Worm (Caenorhabditis elegans) whole organism, L3 larva: Measurements from ENCODE around the gene M04G7.1.
A peak's percentile ranks its signal among the peaks of the same experiment; 100 is the strongest.

Experiments used
- R02D3.7 ChIP-seq: fragments of 150-350 bp; optimal IDR thresholded peaks from 2 replicates; lab custom pipeline; 2014; ENCODE audit warnings: missing biosample characterization, missing genetic modification characterization
- ceh-16 ChIP-seq: sonication (generic microtip); optimal IDR thresholded peaks from 2 replicates; lab custom pipeline; 2017; ENCODE audit warnings: missing biosample characterization, missing genetic modification characterization
- ceh-28 ChIP-seq: fragments of 150-350 bp; optimal IDR thresholded peaks from 2 replicates; lab custom pipeline; 2014; ENCODE audit warnings: missing biosample characterization, missing genetic modification reagents, missing genetic modification characterization
- ceh-82 ChIP-seq: fragments of 150-350 bp; optimal IDR thresholded peaks from 2 replicates; lab custom pipeline; 2014; ENCODE audit warnings: missing biosample characterization, missing genetic modification characterization
- ceh-9 ChIP-seq: sonication (generic microtip); optimal IDR thresholded peaks from 2 replicates; lab custom pipeline; 2018; ENCODE audit warnings: missing biosample characterization, missing genetic modification characterization
- egl-27 ChIP-seq: sonication (generic microtip); optimal IDR thresholded peaks from 4 replicates; lab custom pipeline; 2017; ENCODE audit warnings: missing biosample characterization, missing genetic modification reagents, missing genetic modification characterization
- egl-5 ChIP-seq: fragments of 150-350 bp; optimal IDR thresholded peaks from 2 replicates; lab custom pipeline; 2017; ENCODE audit warnings: missing biosample characterization, missing genetic modification reagents, missing genetic modification characterization, inconsistent platforms
- elt-2 ChIP-seq: sonication (generic microtip); optimal IDR thresholded peaks from 2 replicates; lab custom pipeline; 2016; ENCODE audit warnings: missing genetic modification reagents, mild to moderate bottlenecking, missing genetic modification characterization, missing compliant biosample characterization
- elt-3 ChIP-seq, 3 experiments: fragments of 150-350 bp in 1 of 3; sonication (generic microtip) in 2 of 3; optimal IDR thresholded peaks; 2 replicates in 2 of 3; 4 replicates in 1 of 3; lab custom pipeline; 2014 to 2017; ENCODE audit warnings: missing biosample characterization in 3 of 3, missing genetic modification characterization in 3 of 3
- eor-1 ChIP-seq, 2 experiments: fragments of 150-350 bp; optimal IDR thresholded peaks; 2 replicates each; lab custom pipeline; 2014 to 2018; ENCODE audit warnings: missing biosample characterization in 2 of 2, missing genetic modification characterization in 2 of 2
- fkh-10 ChIP-seq: sonication (generic microtip); optimal IDR thresholded peaks from 2 replicates; lab custom pipeline; 2017; ENCODE audit warnings: missing biosample characterization, missing genetic modification reagents, missing genetic modification characterization
- fos-1 ChIP-seq: fragments of 150-350 bp; optimal IDR thresholded peaks from 2 replicates; lab custom pipeline; 2014; ENCODE audit warnings: missing biosample characterization, missing genetic modification characterization
- jun-1 ChIP-seq: fragments of 150-350 bp; optimal IDR thresholded peaks from 2 replicates; lab custom pipeline; 2014; ENCODE audit warnings: missing biosample characterization, missing genetic modification reagents, missing genetic modification characterization
- lin-15B ChIP-seq: fragments of 150-350 bp; optimal IDR thresholded peaks from 2 replicates; lab custom pipeline; 2014; ENCODE audit warnings: missing biosample characterization, missing genetic modification characterization
- lin-39 ChIP-seq: fragments of 150-350 bp; optimal IDR thresholded peaks from 2 replicates; lab custom pipeline; 2018; ENCODE audit warnings: missing biosample characterization, missing genetic modification reagents, missing genetic modification characterization
- lsy-12 ChIP-seq: sonication (generic microtip); optimal IDR thresholded peaks from 2 replicates; lab custom pipeline; 2016; ENCODE audit warnings: mild to moderate bottlenecking, missing genetic modification characterization, missing compliant biosample characterization
- nfya-1 ChIP-seq: sonication (generic microtip); optimal IDR thresholded peaks from 2 replicates; lab custom pipeline; 2017; ENCODE audit warnings: missing genetic modification characterization, mild to moderate bottlenecking, missing compliant biosample characterization, antibody characterized with exemption, moderate library complexity; ENCODE audit not compliant: insufficient read depth
- nhr-12 ChIP-seq: fragments of 150-350 bp; optimal IDR thresholded peaks from 2 replicates; lab custom pipeline; 2014; ENCODE audit warnings: missing biosample characterization, missing genetic modification characterization
- nhr-23 ChIP-seq: fragments of 150-350 bp; optimal IDR thresholded peaks from 2 replicates; lab custom pipeline; 2014; ENCODE audit warnings: missing biosample characterization, missing genetic modification reagents, missing genetic modification characterization
- nhr-25 ChIP-seq: sonication (generic microtip); optimal IDR thresholded peaks from 2 replicates; lab custom pipeline; 2017; ENCODE audit warnings: missing biosample characterization, missing genetic modification characterization
- nhr-28 ChIP-seq: fragments of 150-350 bp; optimal IDR thresholded peaks from 2 replicates; lab custom pipeline; 2014; ENCODE audit warnings: missing biosample characterization, missing genetic modification characterization
- nhr-43 ChIP-seq: sonication (generic microtip); optimal IDR thresholded peaks from 2 replicates; lab custom pipeline; 2016; ENCODE audit warnings: mild to moderate bottlenecking, missing genetic modification characterization, missing compliant biosample characterization; ENCODE audit not compliant: poor library complexity, severe bottlenecking
- nhr-67 ChIP-seq: fragments of 150-350 bp; optimal IDR thresholded peaks from 2 replicates; lab custom pipeline; 2014; ENCODE audit warnings: missing biosample characterization, missing genetic modification characterization
- nhr-77 ChIP-seq: fragments of 150-350 bp; optimal IDR thresholded peaks from 2 replicates; lab custom pipeline; 2014; ENCODE audit warnings: missing biosample characterization, missing genetic modification characterization
- pha-4 ChIP-seq: fragments of 150-350 bp; optimal IDR thresholded peaks from 2 replicates; lab custom pipeline; 2014; ENCODE audit warnings: missing biosample characterization, missing genetic modification reagents, missing genetic modification characterization
- pqm-1 ChIP-seq: fragments of 150-350 bp; optimal IDR thresholded peaks from 2 replicates; lab custom pipeline; 2017; ENCODE audit warnings: missing biosample characterization, missing genetic modification characterization, inconsistent platforms
- sea-2 ChIP-seq: fragments of 150-350 bp; sonication (generic microtip); optimal IDR thresholded peaks from 4 replicates; lab custom pipeline; 2014; ENCODE audit warnings: missing biosample characterization, missing genetic modification reagents, missing genetic modification characterization
- skn-1 ChIP-seq: fragments of 150-350 bp; optimal IDR thresholded peaks from 2 replicates; lab custom pipeline; 2014; ENCODE audit warnings: missing biosample characterization, missing genetic modification characterization
- snpc-4 ChIP-seq: fragments of 150-350 bp; optimal IDR thresholded peaks from 2 replicates; lab custom pipeline; 2014; ENCODE audit warnings: missing biosample characterization, missing genetic modification characterization
- tbx-2 ChIP-seq: sonication (generic microtip); optimal IDR thresholded peaks from 2 replicates; lab custom pipeline; 2016; ENCODE audit warnings: mild to moderate bottlenecking, missing genetic modification characterization, missing compliant biosample characterization
- unc-39 ChIP-seq: sonication (generic microtip); optimal IDR thresholded peaks from 4 replicates; lab custom pipeline; 2017; ENCODE audit warnings: missing biosample characterization, missing genetic modification characterization
- unc-62 ChIP-seq: fragments of 150-350 bp; sonication (generic microtip); optimal IDR thresholded peaks from 4 replicates; lab custom pipeline; 2014; ENCODE audit warnings: missing biosample characterization, missing genetic modification reagents, missing genetic modification characterization
- ztf-11 ChIP-seq: fragments of 150-350 bp; optimal IDR thresholded peaks from 2 replicates; lab custom pipeline; 2014; ENCODE audit warnings: missing biosample characterization, missing genetic modification characterization
- ztf-4 ChIP-seq: fragments of 150-350 bp; optimal IDR thresholded peaks from 2 replicates; lab custom pipeline; 2014; ENCODE audit warnings: missing biosample characterization, missing genetic modification characterization

M04G7.1 gene

DNA sequence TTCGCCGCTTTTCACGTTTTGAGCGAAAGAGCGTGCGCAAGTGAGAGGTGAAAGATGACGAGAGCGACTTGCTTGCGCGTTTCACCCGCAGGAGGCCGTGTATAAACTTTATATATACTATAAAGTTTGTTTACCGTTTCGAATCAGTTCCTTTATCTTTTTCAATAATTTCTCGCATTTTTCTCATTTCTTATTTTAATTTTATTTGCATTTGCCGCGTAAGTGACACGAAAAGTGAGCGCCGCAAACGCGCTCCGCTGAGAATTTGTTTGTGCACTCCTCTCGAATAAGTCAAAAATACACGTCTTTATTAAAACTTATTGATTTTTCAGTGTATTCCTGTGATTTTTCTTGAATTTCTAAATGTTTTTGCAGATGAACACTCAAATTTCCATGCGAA lies 12.0 kb upstream of the M04G7.1 start, which contains the start of gene mrpl-55:
TSS of gene mrpl-55 (plus strand) at position 364 of the 400 bp plus-strand sequence.
- TF ChIP-seq ceh-9 (tag; lab: Kevin White, UChicago) (no peak), lin-39 (tag; lab: Kevin White, UChicago) (peak; percentile 58), pqm-1 (peak; percentile 48), elt-2 (tag; lab: Kevin White, UChicago) (peak; percentile 45), ceh-28 (peak; percentile 83), snpc-4 (peak; percentile 53), lsy-12 (peak; percentile 69), nhr-23 (peak; percentile 91), egl-5 (tag; lab: Kevin White, UChicago) (peak; percentile 37), nhr-28 (tag; lab: Kevin White, UChicago) (peak; percentile 10), ceh-82 (tag; lab: Kevin White, UChicago) (peak; percentile 52), nhr-25 (tag; lab: Kevin White, UChicago) (peak; percentile 37), lin-15B (peak; percentile 93), nhr-77 (peak; percentile 60), tbx-2 (tag; lab: Kevin White, UChicago) (peak; percentile 50), unc-62 (GFP tag; lab: Kevin White, UChicago) (peak; percentile 13), fkh-10 (GFP tag; lab: Kevin White, UChicago) (peak; percentile 38), nfya-1 (peak; percentile 85), nhr-43 (tag; lab: Kevin White, UChicago) (peak; percentile 79), unc-39 (tag; lab: Kevin White, UChicago) (no peak), elt-3 (tag; optimal IDR thresholded peaks at IDR 0.05; lab: Kevin White, UChicago) (no peak), jun-1 (tag; lab: Kevin White, UChicago) (peak; percentile 39), egl-27 (tag; lab: Kevin White, UChicago) (no peak), ztf-4 (tag; lab: Kevin White, UChicago) (no peak), pha-4 (tag; lab: Kevin White, UChicago) (peak; percentile 97), R02D3.7 (tag; lab: Kevin White, UChicago) (peak; percentile 84), eor-1 (tag; optimal IDR thresholded peaks at IDR 0.05; lab: Kevin White, UChicago) (no peak)

DNA sequence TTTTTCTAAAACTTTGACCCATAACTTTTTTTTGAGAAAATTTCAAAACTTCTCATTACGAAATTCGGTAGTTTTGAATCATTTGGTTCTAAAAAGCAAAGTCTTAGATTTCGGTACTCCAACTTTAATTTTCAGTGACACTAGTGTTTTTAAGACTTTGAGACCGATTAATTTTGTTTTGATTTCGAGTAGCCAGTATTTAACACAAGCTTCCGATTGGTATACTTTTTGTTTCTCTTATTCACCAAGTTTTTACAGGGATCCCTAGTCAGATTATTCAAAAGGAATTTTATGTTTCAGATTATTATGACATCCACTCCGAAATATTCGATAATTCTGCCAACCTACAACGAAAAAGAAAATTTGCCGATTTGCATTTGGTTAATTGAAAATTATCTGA lies 10.2 kb upstream of the M04G7.1 start, which contains the start of gene dpm-1:
TSS of gene dpm-1 (plus strand) at position 301 of the 400 bp plus-strand sequence.
- no peak for TF ChIP-seq fkh-10 (GFP tag; lab: Kevin White, UChicago)
- no peak for TF ChIP-seq pqm-1
- no peak for TF ChIP-seq nhr-25 (tag; lab: Kevin White, UChicago)

DNA sequence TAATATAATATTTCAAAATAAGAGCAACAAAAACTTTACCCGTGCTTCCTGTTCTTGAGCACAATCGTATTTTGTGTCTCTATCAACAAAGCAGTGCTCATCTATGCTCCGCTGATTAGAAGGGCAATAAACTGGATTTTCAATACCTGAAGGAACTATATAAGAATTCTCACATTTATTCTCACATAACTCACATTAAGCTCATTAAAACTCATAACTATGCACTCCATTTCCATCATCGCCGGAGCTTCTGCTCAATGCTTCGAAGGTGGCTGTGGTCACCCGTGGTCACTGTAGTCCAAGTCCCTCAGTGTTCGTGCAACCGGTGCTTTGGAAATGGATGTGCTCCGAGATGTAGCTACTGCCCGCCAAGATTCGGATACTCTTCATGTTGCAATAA lies 768 bp upstream of the M04G7.1 start, which contains the start of the genes Y66H1A.8 and M04G7.5:
TSS of gene Y66H1A.8 (minus strand) at position 101 of the 400 bp plus-strand sequence.
TSS of gene M04G7.5 (plus strand) at position 258 of the 400 bp plus-strand sequence.
- TF ChIP-seq tbx-2 (tag; lab: Kevin White, UChicago) = no peak
- TF ChIP-seq nhr-12 (tag; lab: Kevin White, UChicago) = no peak
- no peak for TF ChIP-seq ceh-16 (tag; lab: Kevin White, UChicago)
- TF ChIP-seq nhr-67 = no peak
- no peak for TF ChIP-seq eor-1 (tag; optimal IDR thresholded peaks at IDR 0.05; lab: Kevin White, UChicago)
- no peak for TF ChIP-seq ztf-11 (tag; lab: Kevin White, UChicago)
- TF ChIP-seq pqm-1 = no peak
- TF ChIP-seq nhr-43 (tag; lab: Kevin White, UChicago) = no peak
- no peak for TF ChIP-seq pha-4 (tag; lab: Kevin White, UChicago)
- TF ChIP-seq nhr-25 (tag; lab: Kevin White, UChicago) = no peak
- no peak for TF ChIP-seq lin-15B
- TF ChIP-seq lin-39 (tag; lab: Kevin White, UChicago) = no peak
- no peak for TF ChIP-seq snpc-4
- no peak for TF ChIP-seq fos-1 (tag; lab: Kevin White, UChicago)

DNA sequence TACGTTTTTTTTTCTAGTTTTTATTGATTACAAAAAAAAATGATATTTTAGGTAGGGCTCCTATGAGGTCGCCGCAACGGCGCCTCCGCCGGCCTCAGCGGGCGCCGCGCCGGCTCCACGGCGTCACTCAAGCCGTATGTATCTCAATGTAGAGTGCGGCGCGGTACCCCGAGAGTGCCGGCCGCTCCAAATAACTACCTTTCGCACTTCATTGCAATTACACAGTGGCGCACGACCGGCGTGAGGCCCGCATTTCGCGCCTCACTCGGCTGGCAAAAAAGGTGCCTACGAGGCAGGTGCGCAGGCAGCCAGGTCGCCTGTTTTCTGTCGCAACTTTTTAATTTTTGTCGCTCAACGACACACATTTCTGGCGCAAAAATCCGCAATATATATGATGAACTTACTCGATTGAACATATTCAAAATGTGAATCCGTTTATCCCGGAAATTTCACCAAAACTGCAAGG lies 5.1 kb downstream of the M04G7.1 start, which contains the start of gene M04G7.2:
TSS of gene M04G7.2 (minus strand) at position 416 of the 466 bp plus-strand sequence.
- no peak for TF ChIP-seq lin-15B
- no peak for TF ChIP-seq elt-3 (tag; optimal IDR thresholded peaks at IDR 0.05; lab: Kevin White, UChicago)
- no peak for TF ChIP-seq nfya-1
- TF ChIP-seq jun-1 (tag; lab: Kevin White, UChicago) = no peak
- no peak for TF ChIP-seq R02D3.7 (tag; lab: Kevin White, UChicago)
- no peak for TF ChIP-seq skn-1
- TF ChIP-seq eor-1 (tag; optimal IDR thresholded peaks at IDR 0.05; lab: Kevin White, UChicago) = no peak
- TF ChIP-seq snpc-4 = no peak
- TF ChIP-seq fkh-10 (GFP tag; lab: Kevin White, UChicago) = no peak
- TF ChIP-seq pqm-1 = no peak
- TF ChIP-seq unc-39 (tag; lab: Kevin White, UChicago) = no peak
- TF ChIP-seq nhr-25 (tag; lab: Kevin White, UChicago) = no peak
- no peak for TF ChIP-seq nhr-77
- no peak for TF ChIP-seq unc-62 (GFP tag; lab: Kevin White, UChicago)
- no peak for TF ChIP-seq elt-2 (tag; lab: Kevin White, UChicago)
- no peak for TF ChIP-seq sea-2
